Fruit fly (Drosophila melanogaster): ENCODE results near the gene CG9521.

The CG9521 gene

DNA sequence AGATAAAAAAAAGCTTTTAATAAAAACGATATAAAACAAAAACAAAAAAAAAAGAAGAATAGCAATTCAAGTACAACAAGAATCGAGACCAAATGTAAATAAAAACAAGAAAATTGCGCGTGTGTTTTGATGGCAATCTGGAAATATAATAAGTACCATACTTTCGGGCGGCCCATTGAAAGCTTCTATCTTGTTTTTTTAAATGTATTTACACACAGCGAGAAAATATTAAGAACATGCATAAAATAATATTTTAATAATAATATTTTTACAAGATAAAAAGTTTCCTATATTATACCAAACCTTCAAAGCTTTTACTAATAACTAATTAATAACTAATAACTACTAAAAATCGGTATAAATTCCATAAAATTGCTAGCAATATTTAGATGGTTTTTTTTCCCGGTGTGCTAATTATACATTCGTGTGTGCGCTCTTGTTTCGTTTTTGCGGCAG, 12.6 kb downstream of the CG9521 start (continued):
- TF ChIP-seq chn (GFP tag; optimal IDR thresholded peaks at IDR 0.05) (no peak), CG14710 (tag; optimal IDR thresholded peaks at IDR 0.05) (peak; percentile 24), CG6683 (GFP tag; optimal IDR thresholded peaks at IDR 0.05) (no peak), Mad (GFP tag; optimal IDR thresholded peaks at IDR 0.05) (no peak), ci (GFP tag; IDR thresholded peaks at IDR 0.05) (peak; percentile 33; the same call in 1 of the 3 replicates), CG10543 (GFP tag; optimal IDR thresholded peaks at IDR 0.05) (no peak), pho (GFP tag; optimal IDR thresholded peaks at IDR 0.05) (no peak), abd-A (tag; optimal IDR thresholded peaks at IDR 0.05) (no peak), Blimp-1 (GFP tag; optimal IDR thresholded peaks at IDR 0.05) (peak; percentile 67), mirr (GFP tag; optimal IDR thresholded peaks at IDR 0.05) (no peak), Sox100B (GFP tag; optimal IDR thresholded peaks at IDR 0.05) (peak; percentile 39), CG17829 (tag; optimal IDR thresholded peaks at IDR 0.05) (peak; percentile 42), disco-r (GFP tag; optimal IDR thresholded peaks at IDR 0.05) (no peak), NK7.1 (GFP tag; optimal IDR thresholded peaks at IDR 0.05) (no peak), schlank (tag; optimal IDR thresholded peaks at IDR 0.05) (no peak), CG31441 (GFP tag; IDR thresholded peaks at IDR 0.05) (peak; percentile 64), Camta (GFP tag; optimal IDR thresholded peaks at IDR 0.05) (no peak), CG14860 (GFP tag; IDR thresholded peaks at IDR 0.05; ENCODE audit: partially characterized antibody) (no peak), Xbp1 (GFP tag; optimal IDR thresholded peaks at IDR 0.05) (peak; percentile 24), onecut (GFP tag; IDR thresholded peaks at IDR 0.05) (no peak), Oli (tag; optimal IDR thresholded peaks at IDR 0.05) (peak; percentile 55), CG11723 (GFP tag; optimal IDR thresholded peaks at IDR 0.05) (no peak), CG11696 (GFP tag; IDR thresholded peaks at IDR 0.05) (0 out of 2 replicates have a peak, but pooled peaks have one; percentile 19), ERR (GFP tag; optimal IDR thresholded peaks at IDR 0.05) (no peak), CG17361 (GFP tag; IDR thresholded peaks at IDR 0.05) (0 out of 3 replicates have a peak, but pooled peaks have one; percentile 43), CG10267 (tag; optimal IDR thresholded peaks at IDR 0.05) (peak; percentile 59), CG15514 (GFP tag; optimal IDR thresholded peaks at IDR 0.05) (no peak), CTCF (GFP tag; optimal IDR thresholded peaks at IDR 0.05) (no peak), CG18011 (GFP tag; optimal IDR thresholded peaks at IDR 0.05) (no peak), Lim3 (GFP tag; IDR thresholded peaks at IDR 0.05) (no peak), CG9932 (GFP tag; IDR thresholded peaks at IDR 0.05) (peak; percentile 54), lilli (GFP tag; optimal IDR thresholded peaks at IDR 0.05) (peak; percentile 16), HLH3B (GFP tag; IDR thresholded peaks at IDR 0.05) (0 out of 2 replicates have a peak, but pooled peaks have one; percentile 23), salm (tag; optimal IDR thresholded peaks at IDR 0.05) (no peak), nau (GFP tag; optimal IDR thresholded peaks at IDR 0.05) (no peak), seq (GFP tag; IDR thresholded peaks at IDR 0.05) (no peak), CG10209 (GFP tag; optimal IDR thresholded peaks at IDR 0.05) (peak; percentile 46), slp2 (GFP tag; optimal IDR thresholded peaks at IDR 0.05) (no peak), sna (GFP tag; IDR thresholded peaks at IDR 0.05; ENCODE audit: partially characterized antibody) (no peak), scrt (GFP tag; optimal IDR thresholded peaks at IDR 0.05) (no peak), CG6254 (GFP tag; optimal IDR thresholded peaks at IDR 0.05) (no peak), knrl (GFP tag; IDR thresholded peaks at IDR 0.05; ENCODE audit: partially characterized antibody) (no peak), Ssrp (tag; optimal IDR thresholded peaks at IDR 0.05) (peak; percentile 12), Lpt (GFP tag; optimal IDR thresholded peaks at IDR 0.05) (no peak), lmd (GFP tag; IDR thresholded peaks at IDR 0.05) (peak; percentile 47; the same call in 1 of the 2 replicates), peb (GFP tag; IDR thresholded peaks at IDR 0.05) (no peak), eyg (GFP tag; optimal IDR thresholded peaks at IDR 0.05) (no peak), C15 (GFP tag; IDR thresholded peaks at IDR 0.05) (no peak), dpn (GFP tag; optimal IDR thresholded peaks at IDR 0.05) (peak in 1 of 2 experiments; percentile 36), CG13624 (GFP tag; optimal IDR thresholded peaks at IDR 0.05) (no peak), CG3281 (GFP tag; optimal IDR thresholded peaks at IDR 0.05) (peak; percentile 6)

Data from whole organism, embryonic.